Fruit fly (Drosophila melanogaster) whole organism, embryonic: Measurements from ENCODE around the gene Gclc.

Experiments
- Aef1 ChIP-seq: fragments of 200-800 bp; sonication (Bioruptor generic); IDR thresholded peaks from 3 replicates; pipeline ENCODE4 v1.3.6; 2022; ENCODE audit warnings: missing biosample characterization, missing genetic modification characterization
- Antp ChIP-seq: fragments of 200-800 bp; sonication (Bioruptor generic); optimal IDR thresholded peaks from 3 replicates; lab custom pipeline; 2016; ENCODE audit warnings: missing biosample characterization, missing genetic modification characterization
- CG10209 ChIP-seq: fragments of 200-800 bp; sonication (Bioruptor generic); optimal IDR thresholded peaks from 3 replicates; lab custom pipeline; 2017; ENCODE audit warnings: missing biosample characterization, mild to moderate bottlenecking, missing genetic modification characterization, missing genetic modification reagents
- CG10267 ChIP-seq: fragments of 200-800 bp; sonication (Bioruptor generic); optimal IDR thresholded peaks from 2 replicates; lab custom pipeline; 2018; ENCODE audit warnings: missing biosample characterization, mild to moderate bottlenecking, missing genetic modification characterization, moderate library complexity
- CG12104 ChIP-seq: fragments of 200-800 bp; sonication (Bioruptor generic); optimal IDR thresholded peaks from 3 replicates; lab custom pipeline; 2016; ENCODE audit warnings: missing biosample characterization, missing genetic modification characterization
- CG12219 ChIP-seq: fragments of 200-800 bp; sonication (Bioruptor generic); optimal IDR thresholded peaks from 3 replicates; lab custom pipeline; 2018; ENCODE audit warnings: missing biosample characterization, mild to moderate bottlenecking, missing genetic modification characterization
- CG13296 ChIP-seq: fragments of 200-800 bp; sonication (Bioruptor generic); optimal IDR thresholded peaks from 3 replicates; lab custom pipeline; 2018; ENCODE audit warnings: missing biosample characterization, mild to moderate bottlenecking, missing genetic modification characterization
- CG15514 ChIP-seq: fragments of 200-800 bp; sonication (Bioruptor generic); optimal IDR thresholded peaks from 3 replicates; lab custom pipeline; 2017; ENCODE audit warnings: missing biosample characterization, missing genetic modification characterization, mild to moderate bottlenecking, moderate library complexity, missing genetic modification reagents
- CG15696 ChIP-seq: fragments of 200-800 bp; sonication (Bioruptor generic); optimal IDR thresholded peaks from 2 replicates; lab custom pipeline; 2019; ENCODE audit warnings: missing biosample characterization, mild to moderate bottlenecking, missing genetic modification characterization, moderate library complexity
- CG1603 ChIP-seq: fragments of 200-800 bp; sonication (Bioruptor generic); optimal IDR thresholded peaks from 2 replicates; lab custom pipeline; 2019; ENCODE audit warnings: missing biosample characterization, mild to moderate bottlenecking, missing genetic modification characterization, moderate library complexity
- CG17361 ChIP-seq: fragments of 200-800 bp; sonication (Bioruptor generic); IDR thresholded peaks from 3 replicates; pipeline ENCODE4 v1.3.6; 2022; ENCODE audit warnings: missing biosample characterization, missing genetic modification characterization
- CG18476 ChIP-seq: fragments of 200-800 bp; sonication (Bioruptor generic); optimal IDR thresholded peaks from 2 replicates; lab custom pipeline; 2016; ENCODE audit warnings: missing biosample characterization, mild to moderate bottlenecking, missing genetic modification characterization
- CG18619 ChIP-seq: fragments of 200-800 bp; sonication (Bioruptor generic); optimal IDR thresholded peaks from 3 replicates; lab custom pipeline; 2017; ENCODE audit warnings: missing biosample characterization, mild to moderate bottlenecking, missing genetic modification characterization
- CG32767 ChIP-seq: fragments of 200-800 bp; sonication (Bioruptor generic); IDR thresholded peaks from 2 replicates; pipeline ENCODE4 v1.3.6; 2022; ENCODE audit warnings: missing biosample characterization, missing genetic modification characterization
- CG32772 ChIP-seq: fragments of 200-800 bp; sonication (Bioruptor generic); IDR thresholded peaks from 2 replicates; pipeline ENCODE4 v1.3.6; 2022; ENCODE audit warnings: missing biosample characterization, missing genetic modification characterization
- CG4328 ChIP-seq: fragments of 200-800 bp; sonication (Bioruptor generic); optimal IDR thresholded peaks from 3 replicates; lab custom pipeline; 2017; ENCODE audit warnings: missing biosample characterization, missing genetic modification reagents, missing genetic modification characterization
- CG4404 ChIP-seq: fragments of 200-800 bp; sonication (Bioruptor generic); IDR thresholded peaks from 2 replicates; pipeline ENCODE4 v1.3.6; 2022; ENCODE audit warnings: missing biosample characterization, missing genetic modification characterization
- CG4424 ChIP-seq: fragments of 200-800 bp; sonication (Bioruptor generic); optimal IDR thresholded peaks from 3 replicates; lab custom pipeline; 2016; ENCODE audit warnings: missing biosample characterization, missing genetic modification characterization
- CG4820 ChIP-seq: fragments of 200-800 bp; sonication (Bioruptor generic); optimal IDR thresholded peaks from 3 replicates; lab custom pipeline; 2016; ENCODE audit warnings: missing biosample characterization, missing genetic modification characterization
- CG4854 ChIP-seq: fragments of 200-800 bp; sonication (Bioruptor generic); optimal IDR thresholded peaks from 2 replicates; lab custom pipeline; 2016; ENCODE audit warnings: missing biosample characterization, missing genetic modification characterization, inconsistent platforms
- CG5245 ChIP-seq: fragments of 200-800 bp; sonication (Bioruptor generic); optimal IDR thresholded peaks from 3 replicates; lab custom pipeline; 2016; ENCODE audit warnings: missing biosample characterization, missing genetic modification characterization
- CG6813 ChIP-seq: fragments of 200-800 bp; sonication (Bioruptor generic); optimal IDR thresholded peaks from 2 replicates; lab custom pipeline; 2017; ENCODE audit warnings: missing biosample characterization, missing genetic modification characterization, mild to moderate bottlenecking, moderate library complexity, missing genetic modification reagents
- CG7556 ChIP-seq: fragments of 200-800 bp; sonication (Bioruptor generic); optimal IDR thresholded peaks from 2 replicates; lab custom pipeline; 2017; ENCODE audit warnings: missing biosample characterization, mild to moderate bottlenecking, missing genetic modification characterization
- CG7745 ChIP-seq: fragments of 200-800 bp; sonication (Bioruptor generic); optimal IDR thresholded peaks from 2 replicates; lab custom pipeline; 2018; ENCODE audit warnings: missing biosample characterization, mild to moderate bottlenecking, missing genetic modification characterization, moderate library complexity
- CG8359 ChIP-seq: fragments of 200-800 bp; sonication (Bioruptor generic); optimal IDR thresholded peaks from 2 replicates; lab custom pipeline; 2017; ENCODE audit warnings: missing biosample characterization, mild to moderate bottlenecking, missing genetic modification characterization, borderline replicate concordance
- Dad ChIP-seq: fragments of 200-800 bp; sonication (Bioruptor generic); optimal IDR thresholded peaks from 3 replicates; lab custom pipeline; 2016; ENCODE audit warnings: missing biosample characterization, missing genetic modification characterization
- Dek ChIP-seq: fragments of 200-800 bp; sonication (Bioruptor generic); optimal IDR thresholded peaks from 3 replicates; lab custom pipeline; 2019; ENCODE audit warnings: missing biosample characterization, mild to moderate bottlenecking, missing genetic modification characterization, moderate library complexity
- Elba2 ChIP-seq: fragments of 200-800 bp; sonication (Bioruptor generic); optimal IDR thresholded peaks from 3 replicates; lab custom pipeline; 2016; ENCODE audit warnings: missing biosample characterization, missing genetic modification characterization
- Hmr ChIP-seq: fragments of 200-800 bp; sonication (Bioruptor generic); optimal IDR thresholded peaks from 3 replicates; lab custom pipeline; 2017; ENCODE audit warnings: mild to moderate bottlenecking, missing biosample characterization, missing genetic modification reagents, missing genetic modification characterization
- NK7.1 ChIP-seq: fragments of 200-800 bp; sonication (Bioruptor generic); optimal IDR thresholded peaks from 3 replicates; lab custom pipeline; 2016; ENCODE audit warnings: missing biosample characterization, missing genetic modification characterization
- Pdp1 ChIP-seq, 2 experiments: fragments of 200-800 bp; sonication (Bioruptor generic); optimal IDR thresholded peaks; 3 replicates each; lab custom pipeline; 2016; ENCODE audit warnings: missing biosample characterization in 2 of 2, missing genetic modification characterization in 2 of 2, mild to moderate bottlenecking in 1 of 2, moderate library complexity in 1 of 2
- Rfx ChIP-seq: fragments of 200-800 bp; sonication (Bioruptor generic); IDR thresholded peaks from 2 replicates; pipeline ENCODE4 v1.3.6; 2022; ENCODE audit warnings: missing biosample characterization, missing genetic modification characterization
- Vsx1 ChIP-seq: fragments of 200-800 bp; sonication (Bioruptor generic); optimal IDR thresholded peaks from 2 replicates; lab custom pipeline; 2017; ENCODE audit warnings: missing biosample characterization, mild to moderate bottlenecking, missing genetic modification characterization, missing genetic modification reagents
- abd-A ChIP-seq: fragments of 200-800 bp; sonication (Bioruptor generic); optimal IDR thresholded peaks from 3 replicates; lab custom pipeline; 2019; ENCODE audit warnings: missing biosample characterization, mild to moderate bottlenecking, missing genetic modification characterization, moderate library complexity
- ap ChIP-seq: fragments of 200-800 bp; sonication (Bioruptor generic); IDR thresholded peaks from 2 replicates; pipeline ENCODE4 v1.3.6; 2022; ENCODE audit warnings: missing biosample characterization, missing genetic modification characterization
- bab2 ChIP-seq: fragments of 200-800 bp; sonication (Bioruptor generic); optimal IDR thresholded peaks from 2 replicates; lab custom pipeline; 2016; ENCODE audit warnings: missing biosample characterization, missing genetic modification characterization
- chn ChIP-seq: fragments of 200-800 bp; sonication (Bioruptor generic); optimal IDR thresholded peaks from 2 replicates; lab custom pipeline; 2016; ENCODE audit warnings: missing biosample characterization, missing genetic modification characterization
- dm ChIP-seq: fragments of 200-800 bp; sonication (Bioruptor generic); optimal IDR thresholded peaks from 3 replicates; lab custom pipeline; 2016; ENCODE audit warnings: missing biosample characterization, missing genetic modification characterization
- emc ChIP-seq: fragments of 200-800 bp; sonication (Bioruptor generic); optimal IDR thresholded peaks from 2 replicates; lab custom pipeline; 2016; ENCODE audit warnings: missing biosample characterization, missing genetic modification characterization
- grn ChIP-seq: fragments of 200-800 bp; sonication (Bioruptor generic); optimal IDR thresholded peaks from 3 replicates; lab custom pipeline; 2017; ENCODE audit warnings: missing biosample characterization, missing genetic modification characterization
- ind ChIP-seq: fragments of 200-800 bp; sonication (Bioruptor generic); optimal IDR thresholded peaks from 3 replicates; lab custom pipeline; 2016; ENCODE audit warnings: missing biosample characterization, missing genetic modification characterization
- inv ChIP-seq: fragments of 200-800 bp; sonication (Bioruptor generic); IDR thresholded peaks from 2 replicates; pipeline ENCODE4 v1.3.6; 2022; ENCODE audit warnings: missing biosample characterization, missing genetic modification characterization; ENCODE audit not compliant: partially characterized antibody
- jing ChIP-seq: fragments of 200-800 bp; sonication (Bioruptor generic); optimal IDR thresholded peaks from 2 replicates; lab custom pipeline; 2018; ENCODE audit warnings: missing biosample characterization, mild to moderate bottlenecking, missing genetic modification characterization
- klu ChIP-seq: fragments of 200-800 bp; sonication (Bioruptor generic); IDR thresholded peaks from 2 replicates; pipeline ENCODE4 v1.3.6; 2022; ENCODE audit warnings: missing biosample characterization, missing genetic modification characterization
- maf-S ChIP-seq: fragments of 200-800 bp; sonication (Bioruptor generic); optimal IDR thresholded peaks from 2 replicates; lab custom pipeline; 2016; ENCODE audit warnings: missing biosample characterization, missing genetic modification characterization
- mam ChIP-seq: fragments of 200-800 bp; sonication (Bioruptor generic); optimal IDR thresholded peaks from 3 replicates; lab custom pipeline; 2016; ENCODE audit warnings: missing biosample characterization, missing genetic modification characterization
- nau ChIP-seq: fragments of 200-800 bp; sonication (Bioruptor generic); optimal IDR thresholded peaks from 3 replicates; lab custom pipeline; 2017; ENCODE audit warnings: missing biosample characterization, mild to moderate bottlenecking, missing genetic modification characterization, missing genetic modification reagents
- onecut ChIP-seq: fragments of 200-800 bp; sonication (Bioruptor generic); IDR thresholded peaks from 2 replicates; pipeline ENCODE4 v1.3.6; 2022; ENCODE audit warnings: missing biosample characterization, missing genetic modification characterization
- pita ChIP-seq: fragments of 200-800 bp; sonication (Bioruptor generic); optimal IDR thresholded peaks from 2 replicates; lab custom pipeline; 2017; ENCODE audit warnings: missing biosample characterization, mild to moderate bottlenecking, missing genetic modification characterization
- sr ChIP-seq: fragments of 200-800 bp; sonication (Bioruptor generic); IDR thresholded peaks from 3 replicates; pipeline ENCODE4 v1.3.6; 2022; ENCODE audit warnings: missing biosample characterization, missing genetic modification characterization
- vvl ChIP-seq: fragments of 200-800 bp; sonication (Bioruptor generic); IDR thresholded peaks from 2 replicates; pipeline ENCODE4 v1.3.6; 2022; ENCODE audit warnings: missing biosample characterization, missing genetic modification characterization

Gclc gene

dm6 chrX:8125224-8125649 is 9.3 kb upstream of the Gclc start (continued):
- TF ChIP-seq CG32767 (GFP tag; lab: Robert Waterston, UW), result peak; percentile 43; the same call in 1 of the 2 replicates
- peak; percentile 36 for TF ChIP-seq Vsx1
- TF ChIP-seq inv, result no peak
- TF ChIP-seq CG7556 (GFP tag; lab: Kevin White, UChicago), result peak; percentile 70
- no peak for TF ChIP-seq Rfx (GFP tag; lab: Robert Waterston, UW)
- no peak for TF ChIP-seq sr (GFP tag; lab: Robert Waterston, UW)
- no peak for TF ChIP-seq CG12219 (GFP tag; lab: Kevin White, UChicago)
- TF ChIP-seq CG18619 (GFP tag; lab: Kevin White, UChicago), result peak; percentile 33
- no peak for TF ChIP-seq ap (GFP tag; lab: Robert Waterston, UW)
- TF ChIP-seq Hmr, result peak; percentile 3
- TF ChIP-seq CG17361 (GFP tag; lab: Robert Waterston, UW), result peak; percentile 81; the same call in 2 of the 3 replicates
- peak; percentile 24; the same call in 1 of the 3 replicates for TF ChIP-seq Aef1 (GFP tag; lab: Robert Waterston, UW)
- TF ChIP-seq CG7745 (tag; lab: Kevin White, UChicago), result no peak
- no peak for TF ChIP-seq CG4854 (GFP tag; lab: Kevin White, UChicago)
- peak; percentile 28 for TF ChIP-seq CG13296 (GFP tag; lab: Kevin White, UChicago)
- TF ChIP-seq nau (GFP tag; lab: Kevin White, UChicago), result no peak
- no peak for TF ChIP-seq NK7.1 (GFP tag; lab: Kevin White, UChicago)
- TF ChIP-seq CG4820 (GFP tag; lab: Kevin White, UChicago), result peak; percentile 24
- no peak for TF ChIP-seq CG1603 (tag; lab: Kevin White, UChicago)
- TF ChIP-seq vvl (GFP tag; lab: Robert Waterston, UW), result peak; percentile 19; the same call in 1 of the 2 replicates
- TF ChIP-seq abd-A (tag; lab: Kevin White, UChicago), result no peak
- no peak for TF ChIP-seq CG18476 (GFP tag; lab: Kevin White, UChicago)
- TF ChIP-seq CG6813 (GFP tag; lab: Kevin White, UChicago), result peak; percentile 22
- TF ChIP-seq ind (GFP tag; lab: Kevin White, UChicago), result peak; percentile 49
- TF ChIP-seq CG5245 (GFP tag; lab: Kevin White, UChicago), result no peak
- peak; percentile 46 for TF ChIP-seq CG10267 (tag; lab: Kevin White, UChicago)
- TF ChIP-seq CG4424 (GFP tag; lab: Kevin White, UChicago), result peak; percentile 63
- no peak for TF ChIP-seq Pdp1 (GFP tag; optimal IDR thresholded peaks at IDR 0.05; lab: Kevin White, UChicago)
- no peak for TF ChIP-seq CG4404 (GFP tag; lab: Robert Waterston, UW)
- 0 out of 2 replicates have a peak, but pooled peaks have one; percentile 32 for TF ChIP-seq CG32772 (GFP tag; lab: Robert Waterston, UW)
- no peak for TF ChIP-seq maf-S (GFP tag; lab: Kevin White, UChicago)
- TF ChIP-seq Antp (GFP tag; lab: Kevin White, UChicago), result no peak
- TF ChIP-seq jing (GFP tag; lab: Kevin White, UChicago), result no peak
- no peak for TF ChIP-seq CG15514
- no peak for TF ChIP-seq klu (GFP tag; lab: Robert Waterston, UW)
- TF ChIP-seq pita, result no peak
- TF ChIP-seq bab2, result no peak
- TF ChIP-seq mam (GFP tag; lab: Kevin White, UChicago), result no peak
- peak; percentile 27 for TF ChIP-seq CG12104
- peak; percentile 3 for TF ChIP-seq CG4328 (GFP tag; lab: Kevin White, UChicago)
- no peak for TF ChIP-seq dm
- no peak for TF ChIP-seq CG8359
- TF ChIP-seq CG15696, result peak; percentile 29
- no peak for TF ChIP-seq emc (GFP tag; lab: Kevin White, UChicago)
- no peak for TF ChIP-seq Dad (GFP tag; lab: Kevin White, UChicago)
- 0 out of 2 replicates have a peak, but pooled peaks have one; percentile 18 for TF ChIP-seq onecut (GFP tag; lab: Robert Waterston, UW)
- TF ChIP-seq chn, result no peak
- peak; percentile 62 for TF ChIP-seq CG10209 (GFP tag; lab: Kevin White, UChicago)
- TF ChIP-seq Dek (tag; lab: Kevin White, UChicago), result no peak
- TF ChIP-seq Elba2 (GFP tag; lab: Kevin White, UChicago), result no peak
- TF ChIP-seq grn (GFP tag; lab: Kevin White, UChicago), result no peak
